Worm (Caenorhabditis elegans): Measurements from ENCODE around the gene ceh-79.

Gene ceh-79

DNA sequence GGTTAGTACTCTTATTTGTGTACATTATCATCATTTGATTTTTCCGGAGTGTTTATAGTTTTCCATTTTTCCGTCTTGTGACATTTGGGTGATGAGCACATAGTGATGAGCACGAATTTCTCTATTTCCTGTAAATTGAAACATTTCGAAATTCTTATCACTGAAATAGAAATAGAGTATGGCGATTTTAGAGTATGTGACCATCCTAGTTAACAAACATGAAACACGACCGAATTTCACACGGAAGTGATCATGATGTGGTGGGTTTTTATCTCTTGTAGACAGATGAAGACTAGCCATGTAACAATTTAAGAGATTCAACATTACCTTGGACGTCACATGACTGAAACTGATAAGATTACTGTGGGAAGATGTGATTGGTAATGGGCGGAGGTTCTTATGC lies 32.4 kb upstream of the ceh-79 start (continued):
- TF ChIP-seq pqm-1 (tag; optimal IDR thresholded peaks at IDR 0.05) (peak; percentile 86), lin-39 (tag; optimal IDR thresholded peaks at IDR 0.05) (no peak), nhr-90 (tag; optimal IDR thresholded peaks at IDR 0.05; ENCODE audit: poor library complexity) (peak; percentile 58), nhr-12 (tag; optimal IDR thresholded peaks at IDR 0.05) (no peak), ztf-4 (tag; optimal IDR thresholded peaks at IDR 0.05) (no peak), nhr-11 (tag; optimal IDR thresholded peaks at IDR 0.05) (no peak), ama-1 (optimal IDR thresholded peaks at IDR 0.05) (no peak), nhr-47 (tag; optimal IDR thresholded peaks at IDR 0.05) (no peak), dpl-1 (GFP tag; optimal IDR thresholded peaks at IDR 0.05) (no peak), mep-1 (tag; optimal IDR thresholded peaks at IDR 0.05) (no peak), hlh-4 (tag; optimal IDR thresholded peaks at IDR 0.05) (no peak), pag-3 (tag; optimal IDR thresholded peaks at IDR 0.05; ENCODE audit: borderline replicate concordance, insufficient read depth) (no peak), rnt-1 (tag; optimal IDR thresholded peaks at IDR 0.05) (no peak), efl-1 (optimal IDR thresholded peaks at IDR 0.05) (no peak), efl-1 (GFP tag; optimal IDR thresholded peaks at IDR 0.05 in 1 of 2) (peak in 1 of 2 experiments; percentile 83), ceh-88 (GFP tag; IDR thresholded peaks at IDR 0.05) (no peak), ets-5 (GFP tag; IDR thresholded peaks at IDR 0.05) (no peak), pax-3 (tag; optimal IDR thresholded peaks at IDR 0.05) (peak; percentile 85), nhr-20 (tag; optimal IDR thresholded peaks at IDR 0.05) (peak; percentile 25), nhr-77 (tag; optimal IDR thresholded peaks at IDR 0.05) (no peak), elt-2 (tag; optimal IDR thresholded peaks at IDR 0.05) (peak; percentile 100), lsy-2 (tag; optimal IDR thresholded peaks at IDR 0.05) (peak in 1 of 2 experiments; percentile 60), zip-4 (GFP tag; optimal IDR thresholded peaks at IDR 0.05) (no peak), unc-30 (tag; optimal IDR thresholded peaks at IDR 0.05) (no peak), elt-3 (tag; optimal IDR thresholded peaks at IDR 0.05) (no peak), hpl-2 (GFP tag; optimal IDR thresholded peaks at IDR 0.05) (peak; percentile 83), vab-15 (tag; optimal IDR thresholded peaks at IDR 0.05) (no peak), nhr-84 (tag; optimal IDR thresholded peaks at IDR 0.05) (no peak), snpc-4 (tag; optimal IDR thresholded peaks at IDR 0.05) (no peak), sptf-1 (tag; optimal IDR thresholded peaks at IDR 0.05) (no peak), nhr-28 (tag; optimal IDR thresholded peaks at IDR 0.05) (no peak), unc-98 (GFP tag; IDR thresholded peaks at IDR 0.05) (no peak), nhr-76 (tag; optimal IDR thresholded peaks at IDR 0.05) (no peak), ztf-11 (tag; optimal IDR thresholded peaks at IDR 0.05) (no peak), blmp-1 (tag; optimal IDR thresholded peaks at IDR 0.05) (no peak), jun-1 (tag; optimal IDR thresholded peaks at IDR 0.05) (peak; percentile 87)

DNA sequence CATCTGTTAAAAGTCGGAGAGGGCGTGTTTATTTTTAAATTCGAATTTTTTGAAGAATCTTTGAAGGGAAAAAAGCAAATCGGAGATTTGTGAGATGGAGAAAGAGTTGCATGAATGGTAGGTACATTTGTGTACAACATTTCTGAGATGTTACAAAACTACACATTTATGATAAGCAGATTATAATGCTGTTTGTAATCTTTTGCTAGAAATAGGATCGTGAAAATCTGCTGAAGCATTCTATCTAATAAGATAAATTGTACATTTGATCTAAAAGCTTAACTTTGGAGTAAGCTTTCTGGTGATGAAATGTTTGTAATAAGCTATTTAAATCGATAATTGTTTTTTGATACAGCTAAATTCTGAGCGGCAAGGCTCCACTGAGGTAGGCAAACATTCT lies 29.4 kb upstream of the ceh-79 start:
- TF ChIP-seq lin-39 (tag; optimal IDR thresholded peaks at IDR 0.05) = no peak
- TF ChIP-seq lin-35 (GFP tag; optimal IDR thresholded peaks at IDR 0.05) = no peak
- no peak for TF ChIP-seq hlh-4 (tag; optimal IDR thresholded peaks at IDR 0.05)
- TF ChIP-seq lin-14 (GFP tag; optimal IDR thresholded peaks at IDR 0.05) = no peak
- TF ChIP-seq mab-9 (GFP tag; IDR thresholded peaks at IDR 0.05) = no peak
- TF ChIP-seq nhr-19 (GFP tag; conservative IDR thresholded peaks at IDR 0.05) = no peak
- no peak for TF ChIP-seq ces-1 (GFP tag; optimal IDR thresholded peaks at IDR 0.05)
- TF ChIP-seq sox-4 (tag; optimal IDR thresholded peaks at IDR 0.05) = no peak
- no peak for TF ChIP-seq fkh-8 (tag; optimal IDR thresholded peaks at IDR 0.05)
- no peak for TF ChIP-seq ama-1 (optimal IDR thresholded peaks at IDR 0.05)
- no peak for TF ChIP-seq unc-86 (tag; optimal IDR thresholded peaks at IDR 0.05)
- no peak for TF ChIP-seq ztf-4 (tag; optimal IDR thresholded peaks at IDR 0.05)
- no peak for TF ChIP-seq pax-3 (tag; optimal IDR thresholded peaks at IDR 0.05)

Measured in whole organism, L1 larva.